Worm (Caenorhabditis elegans): ENCODE measurements around the gene mrps-33.
"Not testable (repeated sequence)": the region's sequence is repeated elsewhere in the genome, so short reads cannot be mapped to it uniquely, and the experiment has no call there.

mrps-33 gene

DNA sequence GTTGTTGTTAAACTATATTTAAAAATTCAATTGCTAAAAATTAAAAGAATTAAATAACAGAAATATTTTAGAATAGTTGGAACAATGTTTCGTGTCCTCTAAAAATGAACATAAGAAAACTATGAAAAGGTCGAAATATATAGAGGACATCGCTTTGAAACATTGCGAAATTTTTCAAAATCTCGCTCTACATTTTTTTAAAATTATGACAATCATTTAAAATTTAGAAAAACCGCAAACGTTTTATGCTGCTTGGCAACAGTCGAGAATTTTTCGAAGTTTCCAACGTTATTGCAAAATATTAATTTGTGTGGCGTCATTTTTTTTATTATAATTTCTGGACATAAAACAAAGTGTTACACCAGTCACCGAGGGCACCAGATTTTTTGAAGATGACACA lies 24.8 kb downstream of the mrps-33 start, which contains the start of the genes parg-2 and ipla-5:
Gene parg-2, minus strand, starts transcription at position 101 of the 400 bp plus-strand sequence.
Gene ipla-5, plus strand, starts transcription at position 216 of the 400 bp plus-strand sequence.
- not testable (repeated sequence) for TF ChIP-seq ceh-13 (GFP tag; optimal IDR thresholded peaks at IDR 0.05); F13C5.2 (tag; optimal IDR thresholded peaks at IDR 0.05); aly-1 (tag; optimal IDR thresholded peaks at IDR 0.05)

DNA sequence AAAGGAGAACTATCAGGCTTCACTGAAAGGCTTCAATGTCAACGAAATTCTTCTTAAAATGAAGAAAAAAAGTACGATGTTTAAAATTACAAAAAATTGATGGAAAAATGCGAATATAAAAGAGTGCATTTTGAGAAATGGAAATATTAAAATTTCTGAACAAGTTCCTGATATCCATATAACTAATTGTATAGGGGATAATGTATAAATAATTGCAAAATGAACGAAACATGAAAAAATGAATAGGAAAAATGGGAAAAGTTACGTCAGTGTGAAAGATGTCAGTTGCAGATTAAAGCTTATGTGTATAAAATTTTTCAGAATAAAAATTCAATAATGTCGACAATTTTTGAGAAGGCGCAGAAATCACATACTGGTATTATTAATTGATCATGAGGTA lies 31.8 kb downstream of the mrps-33 start:
- no peak for TF ChIP-seq flt-1 (GFP tag; IDR thresholded peaks at IDR 0.05)

DNA sequence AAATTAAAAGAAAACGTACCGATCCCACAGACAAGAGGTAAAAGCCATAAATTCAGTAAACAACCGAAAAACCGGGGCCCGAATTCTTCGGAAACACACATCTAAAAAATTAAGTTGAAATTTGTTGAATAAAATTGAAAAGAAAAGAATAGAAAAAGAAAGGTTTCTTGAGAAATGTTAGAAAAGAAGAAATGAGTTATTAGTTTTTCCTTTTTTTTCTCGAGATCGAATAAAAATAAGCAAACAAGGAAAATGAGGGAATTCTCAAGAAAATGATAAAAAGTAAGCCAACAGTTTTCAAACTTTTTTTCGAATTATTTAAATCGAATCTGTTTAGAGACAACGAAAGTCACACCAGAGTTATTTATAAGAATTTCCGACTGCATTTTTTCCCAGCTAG lies 34.3 kb downstream of the mrps-33 start, which contains the start of gene H23L24.4:
Gene H23L24.4, minus strand, starts transcription at position 101 of the 400 bp plus-strand sequence.
- TF ChIP-seq hmg-4 (GFP tag; optimal IDR thresholded peaks at IDR 0.05) (no peak), pes-1 (GFP tag; IDR thresholded peaks at IDR 0.05) (no peak), hnd-1 (tag; optimal IDR thresholded peaks at IDR 0.05) (no peak), ama-1 (optimal IDR thresholded peaks at IDR 0.05) (no peak), sea-1 (GFP tag; conservative IDR thresholded peaks at IDR 0.05) (no peak), B0310.2 (tag; optimal IDR thresholded peaks at IDR 0.05) (no peak), hmbx-1 (tag; optimal IDR thresholded peaks at IDR 0.05) (no peak), ceh-13 (GFP tag; optimal IDR thresholded peaks at IDR 0.05) (no peak), ets-7 (tag; optimal IDR thresholded peaks at IDR 0.05) (no peak), F13C5.2 (tag; optimal IDR thresholded peaks at IDR 0.05) (no peak), flt-1 (GFP tag; IDR thresholded peaks at IDR 0.05) (no peak), ceh-36 (tag; optimal IDR thresholded peaks at IDR 0.05) (no peak), tbx-11 (GFP tag; IDR thresholded peaks at IDR 0.05) (no peak), tra-4 (tag; optimal IDR thresholded peaks at IDR 0.05) (no peak), aly-1 (tag; optimal IDR thresholded peaks at IDR 0.05) (no peak)

DNA sequence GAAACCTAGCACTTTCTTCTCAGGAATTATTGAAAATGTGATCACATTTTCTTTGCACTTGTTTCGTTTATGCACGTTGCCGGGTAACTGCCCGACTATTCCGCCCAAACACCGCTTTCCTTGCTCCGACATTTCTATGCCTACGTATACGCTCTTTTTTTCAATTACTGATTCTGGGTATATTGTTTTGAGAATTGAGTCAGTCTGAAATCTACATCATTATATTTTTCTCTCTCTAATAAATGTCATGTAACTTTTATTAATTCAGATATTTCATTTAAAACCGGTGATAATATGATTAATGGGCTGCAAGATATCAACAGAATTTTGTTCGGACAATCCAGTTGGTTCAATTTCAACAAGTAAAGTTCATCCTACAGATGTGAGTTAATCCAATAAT lies 42.4 kb downstream of the mrps-33 start, which contains the start of gene ttll-11:
Gene ttll-11, plus strand, starts transcription at position 301 of the 400 bp plus-strand sequence.
- TF ChIP-seq ama-1 (optimal IDR thresholded peaks at IDR 0.05), result no peak
- TF ChIP-seq ets-7 (tag; optimal IDR thresholded peaks at IDR 0.05), result no peak
- TF ChIP-seq flt-1 (GFP tag; IDR thresholded peaks at IDR 0.05), result no peak

DNA sequence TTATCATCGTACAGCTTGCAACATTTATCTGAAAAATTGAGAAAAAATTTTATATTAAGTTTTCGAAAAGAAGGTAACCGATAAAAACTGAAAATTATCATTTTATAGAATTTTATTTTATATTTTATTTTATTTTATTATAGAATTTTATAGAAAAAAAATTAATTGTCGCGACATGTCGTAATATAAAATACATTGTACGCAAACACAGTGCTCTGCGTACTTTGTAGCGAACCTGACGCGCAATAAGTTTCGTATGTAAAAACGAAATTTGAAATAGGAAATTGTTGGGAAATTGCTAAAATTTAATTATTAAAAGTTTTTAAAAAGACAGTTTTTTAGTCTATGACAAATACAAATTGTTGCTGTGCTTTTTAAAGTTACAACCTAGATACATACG lies 48.3 kb downstream of the mrps-33 start, which contains the start of the genes hst-1 and ints-6:
Gene hst-1, minus strand, starts transcription at position 28 of the 400 bp plus-strand sequence.
Gene ints-6, plus strand, starts transcription at position 260 of the 400 bp plus-strand sequence.
- no peak for TF ChIP-seq hmbx-1 (tag; optimal IDR thresholded peaks at IDR 0.05)
- no peak for TF ChIP-seq ets-7 (tag; optimal IDR thresholded peaks at IDR 0.05)

All from whole organism, early embryonic.